Fruit fly (Drosophila melanogaster) whole organism, embryonic: ENCODE results near the gene CG15878.

Source experiments
- Awh ChIP-seq: fragments of 200-800 bp; sonication (Bioruptor generic); IDR thresholded peaks from 2 replicates; pipeline ENCODE4, ENCODE4 v1.3.6; 2022; ENCODE audit warnings: missing biosample characterization, missing genetic modification characterization
- C15 ChIP-seq: fragments of 200-800 bp; sonication (Bioruptor generic); IDR thresholded peaks from 3 replicates; pipeline ENCODE4 v1.3.6; 2022; ENCODE audit warnings: missing biosample characterization, missing genetic modification characterization
- CG10462 ChIP-seq: fragments of 200-800 bp; sonication (Bioruptor generic); optimal IDR thresholded peaks from 2 replicates; lab custom pipeline; 2016; ENCODE audit warnings: missing biosample characterization, missing genetic modification characterization
- CG12104 ChIP-seq: fragments of 200-800 bp; sonication (Bioruptor generic); optimal IDR thresholded peaks from 3 replicates; lab custom pipeline; 2016; ENCODE audit warnings: missing biosample characterization, missing genetic modification characterization
- CG15479 ChIP-seq: fragments of 200-800 bp; sonication (Bioruptor generic); optimal IDR thresholded peaks from 3 replicates; lab custom pipeline; 2019; ENCODE audit warnings: missing biosample characterization, mild to moderate bottlenecking, missing genetic modification characterization, moderate library complexity
- CG1647 ChIP-seq: fragments of 200-800 bp; sonication (Bioruptor generic); optimal IDR thresholded peaks from 3 replicates; lab custom pipeline; 2016; ENCODE audit warnings: missing biosample characterization, missing genetic modification characterization
- CG17328 ChIP-seq: fragments of 200-800 bp; sonication (Bioruptor generic); IDR thresholded peaks from 2 replicates; pipeline ENCODE4 v1.3.6; 2022; ENCODE audit warnings: missing biosample characterization, missing genetic modification characterization
- CG17385 ChIP-seq: fragments of 200-800 bp; sonication (Bioruptor generic); optimal IDR thresholded peaks from 3 replicates; lab custom pipeline; 2018; ENCODE audit warnings: missing biosample characterization, mild to moderate bottlenecking, missing genetic modification characterization
- CG17568 ChIP-seq: fragments of 200-800 bp; sonication (Bioruptor generic); optimal IDR thresholded peaks from 2 replicates; lab custom pipeline; 2018; ENCODE audit warnings: missing biosample characterization, mild to moderate bottlenecking, missing genetic modification characterization, moderate library complexity
- CG17829 ChIP-seq: fragments of 200-800 bp; optimal IDR thresholded peaks from 2 replicates; lab custom pipeline; 2019; ENCODE audit warnings: missing biosample characterization, mild to moderate bottlenecking, missing genetic modification characterization, moderate library complexity
- CG34224 ChIP-seq: fragments of 200-800 bp; sonication (Bioruptor generic); IDR thresholded peaks from 3 replicates; pipeline ENCODE4 v1.3.6; 2022; ENCODE audit warnings: missing biosample characterization, missing genetic modification characterization; ENCODE audit not compliant: partially characterized antibody
- CG34376 ChIP-seq: fragments of 200-800 bp; sonication (Bioruptor generic); optimal IDR thresholded peaks from 2 replicates; lab custom pipeline; 2018; ENCODE audit warnings: missing biosample characterization, mild to moderate bottlenecking, missing genetic modification characterization
- CG3726 ChIP-seq: fragments of 200-800 bp; sonication (Bioruptor generic); IDR thresholded peaks from 3 replicates; pipeline ENCODE4, ENCODE4 v1.3.6; 2022; ENCODE audit warnings: missing biosample characterization, missing genetic modification characterization
- CG4328 ChIP-seq: fragments of 200-800 bp; sonication (Bioruptor generic); optimal IDR thresholded peaks from 3 replicates; lab custom pipeline; 2017; ENCODE audit warnings: missing biosample characterization, missing genetic modification reagents, missing genetic modification characterization
- CG4360 ChIP-seq: fragments of 200-800 bp; sonication (Bioruptor generic); IDR thresholded peaks from 2 replicates; pipeline ENCODE4 v1.3.6; 2022; ENCODE audit warnings: missing biosample characterization, missing genetic modification characterization
- CG6175 ChIP-seq: fragments of 200-800 bp; sonication (Bioruptor generic); IDR thresholded peaks from 3 replicates; pipeline ENCODE4 v1.3.6; 2022; ENCODE audit warnings: missing biosample characterization, missing genetic modification characterization
- CG6765 ChIP-seq: fragments of 200-800 bp; sonication (Bioruptor generic); optimal IDR thresholded peaks from 3 replicates; lab custom pipeline; 2017; ENCODE audit warnings: missing biosample characterization, mild to moderate bottlenecking, missing genetic modification characterization
- CG7745 ChIP-seq: fragments of 200-800 bp; sonication (Bioruptor generic); optimal IDR thresholded peaks from 2 replicates; lab custom pipeline; 2018; ENCODE audit warnings: missing biosample characterization, mild to moderate bottlenecking, missing genetic modification characterization, moderate library complexity
- CG8924 ChIP-seq: fragments of 200-800 bp; optimal IDR thresholded peaks from 3 replicates; lab custom pipeline; 2019; ENCODE audit warnings: missing biosample characterization, mild to moderate bottlenecking, missing genetic modification characterization, moderate library complexity
- CG8944 ChIP-seq: fragments of 200-800 bp; sonication (Bioruptor generic); optimal IDR thresholded peaks from 3 replicates; lab custom pipeline; 2016; ENCODE audit warnings: missing biosample characterization, missing genetic modification characterization
- CTCF ChIP-seq: fragments of 200-800 bp; sonication (Bioruptor generic); optimal IDR thresholded peaks from 2 replicates; lab custom pipeline; 2017; ENCODE audit warnings: missing biosample characterization, mild to moderate bottlenecking, missing genetic modification characterization, moderate library complexity
- E2f1 ChIP-seq: fragments of 200-800 bp; sonication (Bioruptor generic); IDR thresholded peaks from 2 replicates; pipeline ENCODE4 v1.3.6; 2022; ENCODE audit warnings: missing biosample characterization, missing genetic modification characterization
- Fer2 ChIP-seq: fragments of 200-800 bp; sonication (Bioruptor generic); optimal IDR thresholded peaks from 2 replicates; lab custom pipeline; 2018; ENCODE audit warnings: missing biosample characterization, mild to moderate bottlenecking, missing genetic modification characterization, moderate library complexity
- Gsc ChIP-seq: fragments of 200-800 bp; sonication (Bioruptor generic); IDR thresholded peaks from 2 replicates; pipeline ENCODE4 v1.3.6; 2022; ENCODE audit warnings: missing biosample characterization, missing genetic modification characterization
- Hey ChIP-seq: fragments of 200-800 bp; sonication (Bioruptor generic); optimal IDR thresholded peaks from 3 replicates; lab custom pipeline; 2018; ENCODE audit warnings: missing biosample characterization, mild to moderate bottlenecking, missing genetic modification characterization
- NK7.1 ChIP-seq: fragments of 200-800 bp; sonication (Bioruptor generic); optimal IDR thresholded peaks from 3 replicates; lab custom pipeline; 2016; ENCODE audit warnings: missing biosample characterization, missing genetic modification characterization
- Oaz ChIP-seq: fragments of 200-800 bp; sonication (Bioruptor generic); IDR thresholded peaks from 2 replicates; pipeline ENCODE4 v1.3.6; 2022; ENCODE audit warnings: missing biosample characterization, missing genetic modification characterization
- Opbp ChIP-seq: fragments of 200-800 bp; sonication (Bioruptor generic); IDR thresholded peaks from 3 replicates; pipeline ENCODE4 v1.3.6; 2022; ENCODE audit warnings: missing biosample characterization, missing genetic modification characterization; ENCODE audit not compliant: partially characterized antibody
- Tbp ChIP-seq: fragments of >200 bp; optimal IDR thresholded peaks from 2 replicates; lab custom pipeline; 2018; ENCODE audit warnings: missing biosample characterization, missing genetic modification characterization
- bowl ChIP-seq: fragments of 200-800 bp; sonication (Bioruptor generic); IDR thresholded peaks from 2 replicates; pipeline ENCODE4 v1.3.6; 2022; ENCODE audit warnings: missing biosample characterization, missing genetic modification characterization
- caup ChIP-seq: fragments of 200-800 bp; sonication (Bioruptor generic); optimal IDR thresholded peaks from 3 replicates; lab custom pipeline; 2017; ENCODE audit warnings: missing biosample characterization, mild to moderate bottlenecking, missing genetic modification characterization, moderate library complexity; ENCODE audit not compliant: severe bottlenecking
- croc ChIP-seq: fragments of 200-800 bp; sonication (Bioruptor generic); conservative IDR thresholded peaks from 3 replicates; pipeline ENCODE4 v1.3.6; 2022; ENCODE audit warnings: missing biosample characterization, missing genetic modification characterization
- da ChIP-seq: fragments of 200-800 bp; sonication (Bioruptor generic); optimal IDR thresholded peaks from 2 replicates; lab custom pipeline; 2016; ENCODE audit warnings: missing biosample characterization, missing genetic modification characterization
- exex ChIP-seq: fragments of 200-800 bp; sonication (Bioruptor generic); optimal IDR thresholded peaks from 4 replicates; lab custom pipeline; 2018; ENCODE audit warnings: missing biosample characterization, mild to moderate bottlenecking, missing genetic modification characterization, moderate library complexity
- fd96Cb ChIP-seq: fragments of 200-800 bp; sonication (Bioruptor generic); optimal IDR thresholded peaks from 2 replicates; lab custom pipeline; 2018; ENCODE audit warnings: missing biosample characterization, mild to moderate bottlenecking, missing genetic modification characterization, moderate library complexity
- fru ChIP-seq: fragments of >200 bp; optimal IDR thresholded peaks from 2 replicates; lab custom pipeline; 2017
- klu ChIP-seq: fragments of 200-800 bp; sonication (Bioruptor generic); IDR thresholded peaks from 2 replicates; pipeline ENCODE4 v1.3.6; 2022; ENCODE audit warnings: missing biosample characterization, missing genetic modification characterization
- lilli ChIP-seq: fragments of 200-800 bp; sonication (Bioruptor generic); optimal IDR thresholded peaks from 3 replicates; lab custom pipeline; 2016; ENCODE audit warnings: missing biosample characterization, missing genetic modification characterization
- odd ChIP-seq: fragments of 200-800 bp; sonication (Bioruptor generic); optimal IDR thresholded peaks from 2 replicates; lab custom pipeline; 2017; ENCODE audit warnings: missing biosample characterization, mild to moderate bottlenecking, missing genetic modification characterization
- pnt ChIP-seq: fragments of 200-800 bp; sonication (Bioruptor generic); optimal IDR thresholded peaks from 3 replicates; lab custom pipeline; 2016; ENCODE audit warnings: missing biosample characterization, missing genetic modification characterization
- repo ChIP-seq: fragments of 200-800 bp; sonication (Bioruptor generic); optimal IDR thresholded peaks from 2 replicates; lab custom pipeline; 2016; ENCODE audit warnings: missing biosample characterization, missing genetic modification characterization
- shn ChIP-seq: fragments of 200-800 bp; sonication (Bioruptor generic); optimal IDR thresholded peaks from 3 replicates; lab custom pipeline; 2016; ENCODE audit warnings: missing biosample characterization, missing genetic modification characterization
- slbo ChIP-seq: fragments of 200-800 bp; sonication (Bioruptor generic); IDR thresholded peaks from 2 replicates; pipeline ENCODE4 v1.3.6; 2022; ENCODE audit warnings: missing biosample characterization, missing genetic modification characterization
- stc ChIP-seq: fragments of 200-800 bp; sonication (Bioruptor generic); IDR thresholded peaks from 2 replicates; pipeline ENCODE4 v1.3.6; 2022; ENCODE audit warnings: missing biosample characterization, missing genetic modification characterization
- stwl ChIP-seq: fragments of 200-800 bp; sonication (Bioruptor generic); optimal IDR thresholded peaks from 3 replicates; lab custom pipeline; 2018; ENCODE audit warnings: missing biosample characterization, mild to moderate bottlenecking, missing genetic modification characterization, moderate library complexity
- tap ChIP-seq: fragments of 200-800 bp; optimal IDR thresholded peaks from 3 replicates; lab custom pipeline; 2019; ENCODE audit warnings: missing biosample characterization, mild to moderate bottlenecking, missing genetic modification characterization, moderate library complexity
- tgo ChIP-seq: fragments of 200-800 bp; sonication (Bioruptor generic); IDR thresholded peaks from 3 replicates; pipeline ENCODE4 v1.3.6; 2022; ENCODE audit warnings: missing biosample characterization, missing genetic modification characterization
- tin ChIP-seq: fragments of 200-800 bp; sonication (Bioruptor generic); optimal IDR thresholded peaks from 3 replicates; lab custom pipeline; 2016; ENCODE audit warnings: missing biosample characterization, missing genetic modification characterization
- tio ChIP-seq: fragments of 200-800 bp; sonication (Bioruptor generic); optimal IDR thresholded peaks from 2 replicates; lab custom pipeline; 2017; ENCODE audit warnings: missing biosample characterization, missing genetic modification characterization, inconsistent platforms
- unc-4 ChIP-seq: fragments of 200-800 bp; sonication (Bioruptor generic); IDR thresholded peaks from 2 replicates; pipeline ENCODE4 v1.3.6; 2022; ENCODE audit warnings: missing biosample characterization, missing genetic modification characterization; ENCODE audit not compliant: partially characterized antibody
- vnd ChIP-seq: fragments of 200-800 bp; sonication (Bioruptor generic); IDR thresholded peaks from 3 replicates; pipeline ENCODE4 v1.3.6; 2022; ENCODE audit warnings: missing biosample characterization, missing genetic modification characterization; ENCODE audit not compliant: partially characterized antibody
- wek ChIP-seq: fragments of 200-800 bp; sonication (Bioruptor generic); optimal IDR thresholded peaks from 3 replicates; lab custom pipeline; 2018; ENCODE audit warnings: missing biosample characterization, mild to moderate bottlenecking, missing genetic modification characterization, moderate library complexity

The CG15878 gene

dm6 chr3L:2257412-2257862 is 45.1 kb upstream of the CG15878 start, which contains the start of the genes CG1275 and Elp5 (continued):
- TF ChIP-seq CG15479 (GFP tag; lab: Kevin White, UChicago) (peak; percentile 62), CG1647 (GFP tag; lab: Kevin White, UChicago) (peak; percentile 97), CG17385 (peak; percentile 96), C15 (GFP tag; lab: Robert Waterston, UW) (peak; percentile 99), Tbp (no peak), CG6175 (GFP tag; lab: Robert Waterston, UW) (peak; percentile 99), CTCF (GFP tag; lab: Kevin White, UChicago) (peak; percentile 38), lilli (GFP tag; lab: Kevin White, UChicago) (peak; percentile 99), tin (GFP tag; lab: Kevin White, UChicago) (peak; percentile 97), E2f1 (peak; percentile 100), Oaz (GFP tag; lab: Robert Waterston, UW) (peak; percentile 98), Fer2 (tag; lab: Kevin White, UChicago) (peak; percentile 98), fru (lab: Kevin White, UChicago) (no peak), vnd (no peak), tgo (GFP tag; lab: Robert Waterston, UW) (peak; percentile 100), CG17328 (GFP tag; lab: Robert Waterston, UW) (peak; percentile 99), CG17829 (tag; lab: Kevin White, UChicago) (peak; percentile 98), odd (GFP tag; lab: Kevin White, UChicago) (peak; percentile 95), tio (GFP tag; lab: Kevin White, UChicago) (peak; percentile 97), CG34224 (GFP tag; lab: Robert Waterston, UW) (no peak), tap (tag; lab: Kevin White, UChicago) (peak; percentile 99), CG4360 (peak; percentile 90), NK7.1 (GFP tag; lab: Kevin White, UChicago) (peak; percentile 93), wek (peak; percentile 94), stc (GFP tag; lab: Robert Waterston, UW) (peak; percentile 99), stwl (tag; lab: Kevin White, UChicago) (peak; percentile 75), CG8924 (peak; percentile 98), Gsc (GFP tag; lab: Robert Waterston, UW) (peak; percentile 97), CG10462 (GFP tag; lab: Kevin White, UChicago) (peak; percentile 96), CG12104 (peak; percentile 98), fd96Cb (peak; percentile 96), CG6765 (peak; percentile 94), repo (GFP tag; lab: Kevin White, UChicago) (peak; percentile 91), CG4328 (GFP tag; lab: Kevin White, UChicago) (peak; percentile 93), CG17568 (GFP tag; lab: Kevin White, UChicago) (no peak), Awh (GFP tag; lab: Robert Waterston, UW) (peak; percentile 100), bowl (GFP tag; lab: Robert Waterston, UW) (peak; percentile 98), CG3726 (GFP tag; lab: Robert Waterston, UW) (peak; percentile 99), caup (GFP tag; lab: Kevin White, UChicago) (peak; percentile 97), da (peak; percentile 90), klu (GFP tag; lab: Robert Waterston, UW) (peak; percentile 99), CG8944 (GFP tag; lab: Kevin White, UChicago) (peak; percentile 96), CG34376 (GFP tag; lab: Kevin White, UChicago) (peak; percentile 97), Opbp (GFP tag; lab: Robert Waterston, UW) (no peak), exex (tag; lab: Kevin White, UChicago) (peak; percentile 94), shn (peak; percentile 91), slbo (GFP tag; lab: Robert Waterston, UW) (peak; percentile 100), croc (peak; percentile 99), Hey (peak; percentile 89), pnt (GFP tag; lab: Kevin White, UChicago) (peak; percentile 97), CG7745 (peak; percentile 78), unc-4 (GFP tag; lab: Robert Waterston, UW) (no peak)
